Worm (Caenorhabditis elegans): ENCODE measurements around the gene srsx-15.

DNA sequence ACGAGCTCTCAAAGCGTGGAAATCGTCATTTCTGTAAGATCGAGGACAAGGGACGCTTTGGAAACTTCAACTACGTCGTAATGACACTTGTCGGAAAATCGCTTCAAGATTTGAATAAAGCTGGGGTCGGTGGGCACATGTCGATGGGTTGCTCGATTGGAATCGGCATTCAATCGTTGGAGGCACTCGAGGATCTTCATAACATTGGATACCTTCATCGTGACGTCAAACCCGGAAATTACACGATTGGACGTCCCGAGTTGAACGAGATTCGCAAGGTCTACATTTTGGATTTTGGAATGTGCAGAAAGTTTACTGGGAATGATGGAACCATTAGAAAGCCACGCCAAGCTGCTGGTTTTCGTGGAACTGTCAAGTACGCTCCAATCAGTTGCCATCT lies 8.9 kb upstream of the srsx-15 start:
- TF ChIP-seq pag-3 (tag; optimal IDR thresholded peaks at IDR 0.05; ENCODE audit: borderline replicate concordance) (no peak), unc-86 (tag; optimal IDR thresholded peaks at IDR 0.05) (no peak), pqm-1 (tag; optimal IDR thresholded peaks at IDR 0.05) (no peak), nfya-1 (tag; optimal IDR thresholded peaks at IDR 0.05) (no peak), pha-4 (tag; optimal IDR thresholded peaks at IDR 0.05) (no peak), odd-2 (tag; optimal IDR thresholded peaks at IDR 0.05) (no peak), hlh-8 (tag; optimal IDR thresholded peaks at IDR 0.05) (no peak), dmd-4 (tag; optimal IDR thresholded peaks at IDR 0.05; ENCODE audit: borderline replicate concordance) (no peak), syd-9 (tag; optimal IDR thresholded peaks at IDR 0.05) (no peak), lin-11 (tag; optimal IDR thresholded peaks at IDR 0.05) (no peak), pax-1 (tag; optimal IDR thresholded peaks at IDR 0.05) (no peak), pat-9 (tag; optimal IDR thresholded peaks at IDR 0.05) (no peak), sox-2 (GFP tag; IDR thresholded peaks at IDR 0.05) (no peak), fkh-10 (GFP tag; optimal IDR thresholded peaks at IDR 0.05) (no peak)

Data from whole organism, late embryonic.